Worm (Caenorhabditis elegans) whole organism, midembryonic: ENCODE data around the gene tag-241.

Experiments
- flt-1 ChIP-seq: fragments of 200-800 bp; sonication (Bioruptor generic); IDR thresholded peaks from 2 replicates; pipeline ENCODE4 v1.3.6; 2022; ENCODE audit warnings: missing genetic modification characterization, missing compliant biosample characterization
- klf-2 ChIP-seq: fragments of 200-800 bp; sonication (Bioruptor generic); conservative IDR thresholded peaks from 2 replicates; pipeline ENCODE4 v1.3.6; 2022; ENCODE audit warnings: missing genetic modification reagents, missing genetic modification characterization, missing compliant biosample characterization
- med-1 ChIP-seq: sonication (generic microtip); optimal IDR thresholded peaks from 2 replicates; lab custom pipeline; 2017; ENCODE audit warnings: missing genetic modification characterization, mild to moderate bottlenecking, missing compliant biosample characterization, antibody characterized with exemption, missing genetic modification reagents; ENCODE audit not compliant: insufficient read depth
- tab-1 ChIP-seq: fragments of 200-800 bp; sonication (Bioruptor generic); IDR thresholded peaks from 2 replicates; pipeline ENCODE4 v1.3.6; 2022; ENCODE audit warnings: missing genetic modification characterization, missing compliant biosample characterization
- ztf-23 ChIP-seq: fragments of 200-800 bp; sonication (Bioruptor generic); IDR thresholded peaks from 2 replicates; pipeline ENCODE4 v1.3.6; 2022; ENCODE audit warnings: missing genetic modification reagents, missing genetic modification characterization, missing compliant biosample characterization

DNA sequence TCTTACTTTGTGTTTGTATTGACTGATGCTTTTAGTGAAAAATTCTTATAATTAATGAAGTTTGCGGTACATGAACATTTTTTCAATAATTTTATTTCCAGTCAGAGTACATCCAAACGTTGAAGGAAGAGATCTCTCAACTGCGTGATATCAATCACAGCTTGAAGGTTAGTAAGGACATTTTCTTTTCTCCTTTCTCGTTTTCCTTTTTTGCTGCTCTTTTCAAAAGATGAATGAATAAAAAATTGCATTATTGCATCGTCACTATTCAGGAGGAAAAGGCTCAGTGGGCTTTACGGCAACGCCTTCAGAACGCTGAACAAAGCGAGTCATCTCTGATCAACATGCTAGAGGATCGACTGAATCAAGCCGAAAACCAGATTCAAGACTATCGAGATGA, 3.1 kb downstream of the tag-241 start:
- TF ChIP-seq ztf-23 (no peak), klf-2 (GFP tag; lab: Robert Waterston, UW) (no peak), flt-1 (no peak), med-1 (GFP tag; lab: Kevin White, UChicago) (no peak), tab-1 (GFP tag; lab: Robert Waterston, UW) (no peak)
